2 fruit fly cellular contexts compared by ENCODE assay signal in the genomic region with DNA sequence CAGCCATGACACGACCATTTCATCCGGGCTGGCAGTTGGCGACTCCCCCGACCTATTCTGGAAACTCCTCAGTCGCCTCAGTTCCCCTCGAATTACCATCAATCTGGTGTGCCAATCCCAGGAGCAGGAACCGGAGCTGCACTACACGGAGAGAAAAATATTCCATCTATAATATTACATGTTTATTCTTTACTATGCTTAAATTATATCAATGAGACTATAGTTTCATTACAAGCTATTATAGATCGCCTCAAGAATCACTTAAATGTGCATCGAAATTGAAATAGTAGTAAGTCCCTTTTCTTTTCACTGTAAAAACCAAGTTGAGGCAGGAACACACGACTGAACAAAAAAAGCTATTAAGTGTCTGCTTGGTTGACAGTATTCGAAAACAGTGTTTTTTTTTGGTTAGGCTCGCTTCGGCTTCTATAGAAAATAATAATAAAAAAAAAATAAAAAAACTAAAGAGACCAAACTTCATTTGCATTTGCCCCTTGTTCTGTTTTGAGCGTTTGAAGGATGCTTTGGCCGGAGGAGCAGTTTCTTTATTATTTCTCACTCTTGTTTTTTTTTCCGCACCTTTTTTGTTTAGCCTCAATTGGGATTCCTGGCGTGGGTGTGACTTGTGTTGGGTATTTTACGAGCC.
TF ChIP-seq lines count a peak whose summit lies in the region.

No protein-coding gene starts in this region.

TF ChIP-seq in whole organism, embryonic, 481 proteins besides CTCF, POLR2A, EP300 and RAD21 (continued from another document):
- TF ChIP-seq dpn (GFP tag; optimal IDR thresholded peaks at IDR 0.05; lab: Kevin White, UChicago) (peak in 1 of 2 experiments; percentile 2), Xrp1 (GFP tag; IDR thresholded peaks at IDR 0.05; lab: Robert Waterston, UW) (peak; percentile 42; the same call in 1 of the 2 replicates), bsh (GFP tag; optimal IDR thresholded peaks at IDR 0.05; lab: Kevin White, UChicago) (peak; percentile 19 to 61), CG11504 (tag; optimal IDR thresholded peaks at IDR 0.05; lab: Kevin White, UChicago) (peak; percentile 11), pan (optimal IDR thresholded peaks at IDR 0.05; lab: Kevin White, UChicago) (no peak), pan (GFP tag; optimal IDR thresholded peaks at IDR 0.05 in 1 of 2, IDR thresholded peaks at IDR 0.05 in 1 of 2) (peak in 1 of 2 experiments; percentile 24), CG2678 (tag; optimal IDR thresholded peaks at IDR 0.05; lab: Kevin White, UChicago) (no peak), BEAF-32 (GFP tag; optimal IDR thresholded peaks at IDR 0.05; lab: Kevin White, UChicago) (no peak), ase (GFP tag; IDR thresholded peaks at IDR 0.05; lab: Robert Waterston, UW) (no peak), row (GFP tag; IDR thresholded peaks at IDR 0.05; lab: Robert Waterston, UW) (0 out of 3 replicates have a peak, but pooled peaks have one; percentile 34)

TF ChIP-seq in whole organism, prepupa, 60 proteins besides CTCF, POLR2A, EP300 and RAD21 (continued from another document):
- TF ChIP-seq CG31627 (GFP tag; optimal IDR thresholded peaks at IDR 0.05; lab: Kevin White, UChicago), result peak; percentile 42
- TF ChIP-seq CG7368 (GFP tag; optimal IDR thresholded peaks at IDR 0.05; lab: Kevin White, UChicago), result peak; percentile 56
- TF ChIP-seq CG6854 (GFP tag; optimal IDR thresholded peaks at IDR 0.05; lab: Kevin White, UChicago), result no peak
- peak; percentile 44 for TF ChIP-seq cyc (GFP tag; optimal IDR thresholded peaks at IDR 0.05; lab: Kevin White, UChicago)
- TF ChIP-seq net (GFP tag; optimal IDR thresholded peaks at IDR 0.05; lab: Kevin White, UChicago), result peak; percentile 82
- TF ChIP-seq CG1621 (tag; optimal IDR thresholded peaks at IDR 0.05; lab: Kevin White, UChicago), result peak; percentile 92
- TF ChIP-seq CG8119 (GFP tag; IDR thresholded peaks at IDR 0.05; lab: Robert Waterston, UW), result peak; percentile 81
- TF ChIP-seq Hr38 (GFP tag; optimal IDR thresholded peaks at IDR 0.05; lab: Kevin White, UChicago), result no peak
- peak; percentile 78 for TF ChIP-seq CG6792 (GFP tag; optimal IDR thresholded peaks at IDR 0.05; lab: Kevin White, UChicago)
- TF ChIP-seq fd85E (GFP tag; optimal IDR thresholded peaks at IDR 0.05; lab: Kevin White, UChicago), result no peak
- peak; percentile 89 for TF ChIP-seq CG10669 (GFP tag; optimal IDR thresholded peaks at IDR 0.05; lab: Kevin White, UChicago)
- peak; percentile 94 for TF ChIP-seq CG6163 (GFP tag; IDR thresholded peaks at IDR 0.05; lab: Robert Waterston, UW)
- peak; percentile 73 to 89 for TF ChIP-seq salr (GFP tag; optimal IDR thresholded peaks at IDR 0.05; lab: Kevin White, UChicago)
- peak; percentile 72 for TF ChIP-seq Hr4 (GFP tag; optimal IDR thresholded peaks at IDR 0.05; lab: Kevin White, UChicago)
- TF ChIP-seq Blimp-1 (GFP tag; optimal IDR thresholded peaks at IDR 0.05; lab: Kevin White, UChicago), result no peak
- TF ChIP-seq CG6276 (GFP tag; optimal IDR thresholded peaks at IDR 0.05; lab: Kevin White, UChicago), result peak; percentile 44
- TF ChIP-seq Smox (GFP tag; optimal IDR thresholded peaks at IDR 0.05; lab: Kevin White, UChicago), result peak; percentile 42
- peak; percentile 83 for TF ChIP-seq pdm3 (GFP tag; optimal IDR thresholded peaks at IDR 0.05; lab: Kevin White, UChicago)
- no peak for TF ChIP-seq Eip93F (GFP tag; optimal IDR thresholded peaks at IDR 0.05; lab: Kevin White, UChicago)
- TF ChIP-seq Lpt (GFP tag; optimal IDR thresholded peaks at IDR 0.05; lab: Kevin White, UChicago), result peak; percentile 68
- TF ChIP-seq Eip78C (GFP tag; lab: Kevin White, UChicago), result peak; percentile 96
- peak; percentile 60 for TF ChIP-seq CG4318 (GFP tag; optimal IDR thresholded peaks at IDR 0.05; lab: Kevin White, UChicago)
- TF ChIP-seq CG9139 (GFP tag; optimal IDR thresholded peaks at IDR 0.05; lab: Kevin White, UChicago), result peak; percentile 90
- peak; percentile 88 for TF ChIP-seq CG10631 (GFP tag; optimal IDR thresholded peaks at IDR 0.05; lab: Kevin White, UChicago)
- TF ChIP-seq CG3032 (tag; optimal IDR thresholded peaks at IDR 0.05; lab: Kevin White, UChicago), result peak; percentile 89
- peak; percentile 83 for TF ChIP-seq achi (GFP tag; optimal IDR thresholded peaks at IDR 0.05; lab: Kevin White, UChicago)
- TF ChIP-seq spab (GFP tag; optimal IDR thresholded peaks at IDR 0.05; lab: Kevin White, UChicago), result peak; percentile 84
- TF ChIP-seq CG3919 (GFP tag; optimal IDR thresholded peaks at IDR 0.05; lab: Kevin White, UChicago), result peak; percentile 84
- TF ChIP-seq fkh (GFP tag; optimal IDR thresholded peaks at IDR 0.05; lab: Kevin White, UChicago), result no peak
- TF ChIP-seq Ets21C (GFP tag; optimal IDR thresholded peaks at IDR 0.05; lab: Kevin White, UChicago), result peak; percentile 30
- peak; percentile 89 for TF ChIP-seq fd59A (GFP tag; optimal IDR thresholded peaks at IDR 0.05; lab: Kevin White, UChicago)
- TF ChIP-seq vri (GFP tag; optimal IDR thresholded peaks at IDR 0.05; lab: Kevin White, UChicago), result peak; percentile 12
- peak; percentile 75 for TF ChIP-seq eg (GFP tag; IDR thresholded peaks at IDR 0.05; lab: Robert Waterston, UW)
- peak; percentile 93 for TF ChIP-seq dsx (GFP tag; optimal IDR thresholded peaks at IDR 0.05; lab: Kevin White, UChicago; ENCODE audit: poor library complexity, severe bottlenecking)
- peak; percentile 72 for TF ChIP-seq CG34406 (GFP tag; optimal IDR thresholded peaks at IDR 0.05; lab: Kevin White, UChicago)
- peak; percentile 82 for TF ChIP-seq Sox14 (GFP tag; optimal IDR thresholded peaks at IDR 0.05; lab: Kevin White, UChicago)
- TF ChIP-seq ss (GFP tag; optimal IDR thresholded peaks at IDR 0.05; lab: Kevin White, UChicago), result peak; percentile 91 to 94
- peak; percentile 32 for TF ChIP-seq Sox102F (GFP tag; optimal IDR thresholded peaks at IDR 0.05; lab: Kevin White, UChicago)
- peak; percentile 36 for TF ChIP-seq dac (GFP tag; optimal IDR thresholded peaks at IDR 0.05; lab: Kevin White, UChicago)
TF ChIP-seq in whole organism, prepupa: peak in this region for 54.
